Worm (Caenorhabditis elegans) whole organism, L1 larva: ENCODE measurements around the gene rec-8.

Experiments
- dpl-1 ChIP-seq, 3 experiments: fragments of 150-350 bp in 2 of 3; sonication (generic microtip) in 1 of 3; optimal IDR thresholded peaks; 2 replicates each; lab custom pipeline; 2014 to 2017; ENCODE audit warnings: missing biosample characterization in 3 of 3, missing genetic modification characterization in 3 of 3, missing genetic modification reagents in 3 of 3
- efl-1 ChIP-seq, 4 experiments: fragments of 150-350 bp; optimal IDR thresholded peaks in 3 of 4; peaks in 1 of 4; 1 replicate in 1 of 4; 2 replicates in 3 of 4; lab custom pipeline; 2014; ENCODE audit warnings: missing biosample characterization in 2 of 4, missing genetic modification characterization in 2 of 4, missing genetic modification reagents in 2 of 4
- elt-2 ChIP-seq: sonication (generic microtip); optimal IDR thresholded peaks from 2 replicates; lab custom pipeline; 2016; ENCODE audit warnings: missing genetic modification characterization, mild to moderate bottlenecking, inconsistent platforms, missing compliant biosample characterization, missing genetic modification reagents
- lin-15B ChIP-seq: fragments of 150-350 bp; sonication (generic microtip); optimal IDR thresholded peaks from 3 replicates; lab custom pipeline; 2014; ENCODE audit warnings: missing biosample characterization, missing genetic modification characterization
- nhr-11 ChIP-seq: fragments of 150-350 bp; optimal IDR thresholded peaks from 2 replicates; lab custom pipeline; 2014; ENCODE audit warnings: missing biosample characterization, missing genetic modification characterization
- nhr-76 ChIP-seq: sonication (generic microtip); optimal IDR thresholded peaks from 2 replicates; lab custom pipeline; 2017; ENCODE audit warnings: missing biosample characterization, missing genetic modification characterization
- rnt-1 ChIP-seq: sonication (generic microtip); optimal IDR thresholded peaks from 2 replicates; lab custom pipeline; 2016; ENCODE audit warnings: mild to moderate bottlenecking, missing genetic modification characterization, moderate library complexity, missing compliant biosample characterization
- skn-1 ChIP-seq: fragments of 150-350 bp; optimal IDR thresholded peaks from 2 replicates; lab custom pipeline; 2014; ENCODE audit warnings: missing biosample characterization, missing genetic modification characterization

DNA sequence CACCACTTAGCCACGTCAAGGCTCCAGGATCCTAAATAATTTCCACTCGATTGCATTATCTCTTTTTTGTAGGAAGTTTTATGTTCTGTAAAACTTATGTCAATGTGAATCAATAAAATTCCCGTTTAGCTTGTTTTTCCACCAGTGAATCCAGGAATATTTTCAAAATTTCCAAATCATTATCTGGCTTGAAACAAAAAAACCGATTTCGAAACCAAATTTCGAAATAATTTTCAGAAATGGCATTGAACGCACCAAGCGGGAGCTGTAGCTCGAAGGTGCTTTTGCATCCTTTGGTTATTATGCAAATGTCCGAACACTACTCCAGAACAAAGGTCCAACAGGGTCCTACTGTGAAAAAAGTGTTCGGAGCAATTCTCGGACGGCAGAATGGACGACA, 52.4 kb downstream of the rec-8 start, which contains the start of gene csn-6:
- TF ChIP-seq lin-15B (tag; lab: Kevin White, UChicago) (no peak), nhr-76 (tag; lab: Kevin White, UChicago) (no peak), nhr-11 (tag; lab: Kevin White, UChicago) (no peak), dpl-1 (GFP tag; optimal IDR thresholded peaks at IDR 0.05; lab: Kevin White, UChicago) (no peak), skn-1 (tag; lab: Kevin White, UChicago) (no peak), elt-2 (tag; lab: Kevin White, UChicago) (no peak), efl-1 (optimal IDR thresholded peaks at IDR 0.05; lab: Kevin White, UChicago) (no peak), efl-1 (GFP tag; optimal IDR thresholded peaks at IDR 0.05 in 1 of 2; lab: Kevin White, UChicago) (peak in 1 of 2 experiments; percentile 78), rnt-1 (tag; lab: Kevin White, UChicago) (no peak)
